Fruit fly (Drosophila melanogaster) whole organism, embryonic: ENCODE data around the gene CG13029.

Experiments used
- Adf1 ChIP-seq: fragments of 200-800 bp; sonication (Bioruptor generic); IDR thresholded peaks from 2 replicates; pipeline ENCODE4 v1.3.6; 2022; ENCODE audit warnings: missing biosample characterization, missing genetic modification characterization
- CG10209 ChIP-seq: fragments of 200-800 bp; sonication (Bioruptor generic); optimal IDR thresholded peaks from 3 replicates; lab custom pipeline; 2017; ENCODE audit warnings: missing biosample characterization, mild to moderate bottlenecking, missing genetic modification characterization, missing genetic modification reagents
- CG10366 ChIP-seq: fragments of 200-800 bp; sonication (Bioruptor generic); IDR thresholded peaks from 2 replicates; pipeline ENCODE4 v1.3.6; 2022; ENCODE audit warnings: missing biosample characterization, missing genetic modification characterization
- CG12155 ChIP-seq: fragments of 200-800 bp; sonication (Bioruptor generic); optimal IDR thresholded peaks from 3 replicates; lab custom pipeline; 2016; ENCODE audit warnings: missing biosample characterization, missing genetic modification characterization
- CG12659 ChIP-seq: fragments of 200-800 bp; sonication (Bioruptor generic); optimal IDR thresholded peaks from 3 replicates; lab custom pipeline; 2017; ENCODE audit warnings: mild to moderate bottlenecking, missing biosample characterization, missing genetic modification reagents, missing genetic modification characterization
- CG14014 ChIP-seq: fragments of 200-800 bp; sonication (Bioruptor generic); IDR thresholded peaks from 2 replicates; pipeline ENCODE4 v1.3.6; 2022; ENCODE audit warnings: missing biosample characterization, missing genetic modification characterization
- CG15073 ChIP-seq: fragments of 200-800 bp; sonication (Bioruptor generic); optimal IDR thresholded peaks from 2 replicates; lab custom pipeline; 2016; ENCODE audit warnings: missing biosample characterization, missing genetic modification characterization
- CG18262 ChIP-seq: fragments of 200-800 bp; optimal IDR thresholded peaks from 3 replicates; lab custom pipeline; 2019; ENCODE audit warnings: missing biosample characterization, mild to moderate bottlenecking, missing genetic modification characterization, moderate library complexity
- CG30020 ChIP-seq: fragments of 200-800 bp; optimal IDR thresholded peaks from 2 replicates; lab custom pipeline; 2019; ENCODE audit warnings: missing biosample characterization, mild to moderate bottlenecking, missing genetic modification characterization, moderate library complexity
- CG3281 ChIP-seq: fragments of 200-800 bp; sonication (Bioruptor generic); optimal IDR thresholded peaks from 3 replicates; lab custom pipeline; 2017; ENCODE audit warnings: missing biosample characterization, mild to moderate bottlenecking, missing genetic modification characterization
- CG33213 ChIP-seq: fragments of 200-800 bp; sonication (Bioruptor generic); optimal IDR thresholded peaks from 3 replicates; lab custom pipeline; 2016; ENCODE audit warnings: missing biosample characterization, missing genetic modification characterization
- CG4730 ChIP-seq: fragments of 200-800 bp; sonication (Bioruptor generic); IDR thresholded peaks from 2 replicates; pipeline ENCODE4 v1.3.6; 2022; ENCODE audit warnings: missing biosample characterization, missing genetic modification characterization
- CG5953 ChIP-seq: fragments of 200-800 bp; sonication (Bioruptor generic); IDR thresholded peaks from 2 replicates; pipeline ENCODE4 v1.3.6; 2022; ENCODE audit warnings: missing biosample characterization, missing genetic modification characterization
- CG6689 ChIP-seq: fragments of 200-800 bp; sonication (Bioruptor generic); IDR thresholded peaks from 2 replicates; pipeline ENCODE4 v1.3.6; 2022; ENCODE audit warnings: missing biosample characterization, missing genetic modification characterization
- CG7963 ChIP-seq: fragments of 200-800 bp; sonication (Bioruptor generic); IDR thresholded peaks from 3 replicates; pipeline ENCODE4 v1.3.6; 2022; ENCODE audit warnings: missing biosample characterization, missing genetic modification characterization; ENCODE audit not compliant: partially characterized antibody
- CG9437 ChIP-seq: fragments of 200-800 bp; sonication (Bioruptor generic); optimal IDR thresholded peaks from 2 replicates; lab custom pipeline; 2018; ENCODE audit warnings: missing biosample characterization, mild to moderate bottlenecking, missing genetic modification characterization
- CG9727 ChIP-seq: fragments of 200-800 bp; sonication (Bioruptor generic); optimal IDR thresholded peaks from 3 replicates; lab custom pipeline; 2017; ENCODE audit warnings: missing biosample characterization, mild to moderate bottlenecking, missing genetic modification characterization
- Ets97D ChIP-seq: fragments of 200-800 bp; sonication (Bioruptor generic); optimal IDR thresholded peaks from 3 replicates; lab custom pipeline; 2016; ENCODE audit warnings: missing biosample characterization, missing genetic modification characterization
- Fer3 ChIP-seq: fragments of 200-800 bp; sonication (Bioruptor generic); optimal IDR thresholded peaks from 2 replicates; lab custom pipeline; 2018; ENCODE audit warnings: missing biosample characterization, mild to moderate bottlenecking, missing genetic modification characterization, moderate library complexity
- Hmr ChIP-seq: fragments of 200-800 bp; sonication (Bioruptor generic); optimal IDR thresholded peaks from 3 replicates; lab custom pipeline; 2017; ENCODE audit warnings: mild to moderate bottlenecking, missing biosample characterization, missing genetic modification reagents, missing genetic modification characterization
- Hr39 ChIP-seq: fragments of >200 bp; optimal IDR thresholded peaks from 2 replicates; lab custom pipeline; 2017
- Mes4 ChIP-seq: fragments of 200-800 bp; sonication (Bioruptor generic); optimal IDR thresholded peaks from 2 replicates; lab custom pipeline; 2016; ENCODE audit warnings: missing biosample characterization, missing genetic modification characterization
- Myb ChIP-seq: fragments of 200-800 bp; sonication (Bioruptor generic); optimal IDR thresholded peaks from 2 replicates; lab custom pipeline; 2016; ENCODE audit warnings: missing biosample characterization, missing genetic modification characterization
- NFAT ChIP-seq: fragments of 200-800 bp; sonication (Bioruptor generic); IDR thresholded peaks from 2 replicates; pipeline ENCODE4 v1.3.6; 2022; ENCODE audit warnings: missing biosample characterization, missing genetic modification characterization
- Oaz ChIP-seq: fragments of 200-800 bp; sonication (Bioruptor generic); IDR thresholded peaks from 2 replicates; pipeline ENCODE4 v1.3.6; 2022; ENCODE audit warnings: missing biosample characterization, missing genetic modification characterization
- Ravus ChIP-seq: fragments of 200-800 bp; sonication (Bioruptor generic); IDR thresholded peaks from 2 replicates; pipeline ENCODE4 v1.3.6; 2022; ENCODE audit warnings: missing biosample characterization, missing genetic modification characterization
- Sox100B ChIP-seq: fragments of 200-800 bp; sonication (Bioruptor generic); optimal IDR thresholded peaks from 3 replicates; lab custom pipeline; 2018; ENCODE audit warnings: missing biosample characterization, mild to moderate bottlenecking, missing genetic modification characterization
- Xrp1 ChIP-seq: fragments of 200-800 bp; sonication (Bioruptor generic); IDR thresholded peaks from 2 replicates; pipeline ENCODE4 v1.3.6; 2022; ENCODE audit warnings: missing biosample characterization, missing genetic modification characterization
- aop ChIP-seq: fragments of 200-800 bp; sonication (Bioruptor generic); IDR thresholded peaks from 2 replicates; pipeline ENCODE4 v1.3.6; 2022; ENCODE audit warnings: missing biosample characterization, missing genetic modification characterization
- bigmax ChIP-seq: fragments of 200-800 bp; sonication (Bioruptor generic); optimal IDR thresholded peaks from 2 replicates; lab custom pipeline; 2018; ENCODE audit warnings: missing biosample characterization, mild to moderate bottlenecking, missing genetic modification characterization
- cad ChIP-seq: fragments of >200 bp; optimal IDR thresholded peaks from 2 replicates; lab custom pipeline; 2017; ENCODE audit warnings: missing biosample characterization, missing genetic modification characterization
- crol ChIP-seq: fragments of 200-800 bp; sonication (Bioruptor generic); IDR thresholded peaks from 2 replicates; pipeline ENCODE4 v1.3.6; 2022; ENCODE audit warnings: missing biosample characterization, missing genetic modification characterization
- da ChIP-seq: fragments of 200-800 bp; sonication (Bioruptor generic); optimal IDR thresholded peaks from 2 replicates; lab custom pipeline; 2016; ENCODE audit warnings: missing biosample characterization, missing genetic modification characterization
- emc ChIP-seq: fragments of 200-800 bp; sonication (Bioruptor generic); optimal IDR thresholded peaks from 2 replicates; lab custom pipeline; 2016; ENCODE audit warnings: missing biosample characterization, missing genetic modification characterization
- eyg ChIP-seq: fragments of 200-800 bp; sonication (Bioruptor generic); optimal IDR thresholded peaks from 3 replicates; lab custom pipeline; 2016; ENCODE audit warnings: missing biosample characterization, missing genetic modification characterization
- insv ChIP-seq, 2 experiments: fragments of 200-800 bp; sonication (Bioruptor generic); optimal IDR thresholded peaks; 3 replicates each; lab custom pipeline; 2016 to 2018; ENCODE audit warnings: missing biosample characterization in 2 of 2, missing genetic modification characterization in 2 of 2
- ken ChIP-seq: fragments of 200-800 bp; sonication (Bioruptor generic); IDR thresholded peaks from 3 replicates; pipeline ENCODE4 v1.3.6; 2022; ENCODE audit warnings: missing biosample characterization, missing genetic modification characterization
- knrl ChIP-seq: fragments of 200-800 bp; sonication (Bioruptor generic); IDR thresholded peaks from 3 replicates; pipeline ENCODE4 v1.3.6; 2022; ENCODE audit warnings: missing biosample characterization, missing genetic modification characterization; ENCODE audit not compliant: partially characterized antibody
- lab ChIP-seq: fragments of 200-800 bp; sonication (Bioruptor generic); optimal IDR thresholded peaks from 3 replicates; lab custom pipeline; 2017; ENCODE audit warnings: missing biosample characterization, missing genetic modification characterization, mild to moderate bottlenecking, moderate library complexity, missing genetic modification reagents
- mam ChIP-seq: fragments of 200-800 bp; sonication (Bioruptor generic); optimal IDR thresholded peaks from 3 replicates; lab custom pipeline; 2016; ENCODE audit warnings: missing biosample characterization, missing genetic modification characterization
- pb ChIP-seq: fragments of 200-800 bp; sonication (Bioruptor generic); optimal IDR thresholded peaks from 3 replicates; lab custom pipeline; 2016; ENCODE audit warnings: missing biosample characterization, missing genetic modification characterization
- pho ChIP-seq: fragments of 200-800 bp; sonication (Bioruptor generic); optimal IDR thresholded peaks from 2 replicates; lab custom pipeline; 2016; ENCODE audit warnings: missing biosample characterization, missing genetic modification characterization
- phol ChIP-seq: fragments of 200-800 bp; sonication (Bioruptor generic); optimal IDR thresholded peaks from 3 replicates; lab custom pipeline; 2018; ENCODE audit warnings: missing biosample characterization, mild to moderate bottlenecking, missing genetic modification characterization, moderate library complexity
- pros ChIP-seq: fragments of 200-800 bp; sonication (Bioruptor generic); optimal IDR thresholded peaks from 3 replicates; lab custom pipeline; 2019; ENCODE audit warnings: missing biosample characterization, mild to moderate bottlenecking, missing genetic modification characterization, moderate library complexity
- repo ChIP-seq: fragments of 200-800 bp; sonication (Bioruptor generic); optimal IDR thresholded peaks from 2 replicates; lab custom pipeline; 2016; ENCODE audit warnings: missing biosample characterization, missing genetic modification characterization
- rib ChIP-seq: fragments of 200-800 bp; sonication (Bioruptor generic); IDR thresholded peaks from 2 replicates; pipeline ENCODE4 v1.3.6; 2022; ENCODE audit warnings: missing biosample characterization, missing genetic modification characterization
- schlank ChIP-seq: fragments of 200-800 bp; sonication (Bioruptor generic); optimal IDR thresholded peaks from 2 replicates; lab custom pipeline; 2018; ENCODE audit warnings: missing biosample characterization, mild to moderate bottlenecking, missing genetic modification characterization
- sens-2 ChIP-seq: fragments of 200-800 bp; sonication (Bioruptor generic); IDR thresholded peaks from 2 replicates; pipeline ENCODE4 v1.3.6; 2022; ENCODE audit warnings: missing biosample characterization, missing genetic modification characterization
- seq ChIP-seq: fragments of 200-800 bp; sonication (Bioruptor generic); IDR thresholded peaks from 2 replicates; pipeline ENCODE4 v1.3.6; 2022; ENCODE audit warnings: missing biosample characterization, missing genetic modification characterization
- trem ChIP-seq: fragments of 200-800 bp; optimal IDR thresholded peaks from 3 replicates; lab custom pipeline; 2019; ENCODE audit warnings: missing biosample characterization, mild to moderate bottlenecking, missing genetic modification characterization, moderate library complexity
- tx ChIP-seq: fragments of 200-800 bp; sonication (Bioruptor generic); optimal IDR thresholded peaks from 2 replicates; lab custom pipeline; 2016; ENCODE audit warnings: missing biosample characterization, missing genetic modification characterization
- usp ChIP-seq: fragments of >200 bp; optimal IDR thresholded peaks from 2 replicates; lab custom pipeline; 2017; ENCODE audit warnings: missing biosample characterization, missing genetic modification characterization

The CG13029 gene

dm6 chr3L:16872487-16872955 lies 12.1 kb downstream of the CG13029 start (continued):
- TF ChIP-seq CG18262 (tag; lab: Kevin White, UChicago) (peak; percentile 80), CG4730 (GFP tag; lab: Robert Waterston, UW) (0 out of 2 replicates have a peak, but pooled peaks have one; percentile 23), CG12659 (GFP tag; lab: Kevin White, UChicago) (peak; percentile 87), CG14014 (GFP tag; lab: Robert Waterston, UW) (peak; percentile 17; the same call in 1 of the 2 replicates), CG10366 (GFP tag; lab: Robert Waterston, UW) (0 out of 2 replicates have a peak, but pooled peaks have one; percentile 35), seq (peak; percentile 54; the same call in 1 of the 2 replicates), eyg (GFP tag; lab: Kevin White, UChicago) (peak; percentile 53), Hr39 (lab: Kevin White, UChicago) (no peak), CG10209 (GFP tag; lab: Kevin White, UChicago) (peak; percentile 78), schlank (tag; lab: Kevin White, UChicago) (peak; percentile 22), Adf1 (GFP tag; lab: Robert Waterston, UW) (0 out of 2 replicates have a peak, but pooled peaks have one; percentile 6), da (GFP tag; lab: Kevin White, UChicago) (no peak), mam (peak; percentile 51), CG30020 (peak; percentile 10), crol (GFP tag; lab: Robert Waterston, UW) (no peak), CG5953 (GFP tag; lab: Robert Waterston, UW) (no peak; the same call in 1 of the 2 replicates), NFAT (GFP tag; lab: Robert Waterston, UW) (no peak), rib (GFP tag; lab: Robert Waterston, UW) (peak; percentile 53; the same call in 1 of the 2 replicates), usp (GFP tag; lab: Kevin White, UChicago) (no peak), CG7963 (GFP tag; lab: Robert Waterston, UW) (no peak), CG12155 (peak; percentile 46), ken (no peak), pho (GFP tag; lab: Kevin White, UChicago) (peak; percentile 79), Oaz (GFP tag; lab: Robert Waterston, UW) (0 out of 2 replicates have a peak, but pooled peaks have one; percentile 24), CG9727 (peak; percentile 62), repo (no peak), Mes4 (GFP tag; lab: Kevin White, UChicago) (peak; percentile 14), bigmax (GFP tag; lab: Kevin White, UChicago) (no peak), tx (GFP tag; lab: Kevin White, UChicago) (peak; percentile 46), Ets97D (GFP tag; lab: Kevin White, UChicago) (no peak), emc (GFP tag; lab: Kevin White, UChicago) (no peak), Xrp1 (GFP tag; lab: Robert Waterston, UW) (peak; percentile 27; the same call in 1 of the 2 replicates), CG33213 (GFP tag; lab: Kevin White, UChicago) (no peak), pb (GFP tag; lab: Kevin White, UChicago) (peak; percentile 69), trem (tag; lab: Kevin White, UChicago) (peak; percentile 43), aop (GFP tag; lab: Robert Waterston, UW) (no peak), cad (no peak), CG15073 (GFP tag; lab: Kevin White, UChicago) (no peak), knrl (GFP tag; lab: Robert Waterston, UW) (no peak), Hmr (peak; percentile 83), Myb (peak; percentile 53), pros (GFP tag; lab: Kevin White, UChicago) (no peak), phol (tag; lab: Kevin White, UChicago) (peak; percentile 82), Fer3 (tag; lab: Kevin White, UChicago) (peak; percentile 67), CG6689 (peak; percentile 73), CG9437 (GFP tag; lab: Kevin White, UChicago) (peak; percentile 84), sens-2 (no peak), CG3281 (peak; percentile 85), Ravus (GFP tag; lab: Robert Waterston, UW) (no peak), lab (GFP tag; lab: Kevin White, UChicago) (peak; percentile 78), Sox100B (GFP tag; lab: Kevin White, UChicago) (peak; percentile 83), insv (GFP tag; optimal IDR thresholded peaks at IDR 0.05; lab: Kevin White, UChicago) (peak in 1 of 2 experiments; percentile 33)
